Worm (Caenorhabditis elegans) whole organism, L4 larva: ENCODE measurements around the gene ZK180.8.

ENCODE experiments used
- D1046.2 ChIP-seq: fragments of 200-800 bp; sonication (Bioruptor generic); IDR thresholded peaks from 2 replicates; pipeline ENCODE4 v1.3.6; 2022; ENCODE audit warnings: missing genetic modification characterization, missing compliant biosample characterization
- F10B5.3 ChIP-seq: sonication (generic microtip); optimal IDR thresholded peaks from 2 replicates; lab custom pipeline; 2016; ENCODE audit warnings: mild to moderate bottlenecking, missing genetic modification characterization, missing compliant biosample characterization
- F49E8.2 ChIP-seq: sonication (generic microtip); optimal IDR thresholded peaks from 2 replicates; lab custom pipeline; 2016; ENCODE audit warnings: missing compliant biosample characterization, mild to moderate bottlenecking, missing genetic modification characterization, borderline replicate concordance
- T20F7.1 ChIP-seq: fragments of 200-800 bp; sonication (Bioruptor generic); optimal IDR thresholded peaks from 2 replicates; lab custom pipeline; 2018; ENCODE audit warnings: mild to moderate bottlenecking, missing genetic modification characterization, missing compliant biosample characterization
- Y48G9A.11 ChIP-seq: fragments of 200-800 bp; sonication (Bioruptor generic); IDR thresholded peaks from 2 replicates; pipeline ENCODE4 v1.3.6; 2022; ENCODE audit warnings: missing genetic modification reagents, missing genetic modification characterization, missing compliant biosample characterization
- Y75B8A.6 ChIP-seq: fragments of 200-800 bp; sonication (Bioruptor generic); IDR thresholded peaks from 2 replicates; pipeline ENCODE4 v1.3.6; 2022; ENCODE audit warnings: missing genetic modification reagents, missing genetic modification characterization, missing compliant biosample characterization
- ZK337.2 ChIP-seq: fragments of 200-800 bp; sonication (Bioruptor generic); IDR thresholded peaks from 2 replicates; pipeline ENCODE4 v1.3.6; 2022; ENCODE audit warnings: missing genetic modification reagents, missing genetic modification characterization, missing compliant biosample characterization
- aly-2 ChIP-seq: sonication (generic microtip); optimal IDR thresholded peaks from 2 replicates; lab custom pipeline; 2018; ENCODE audit warnings: missing biosample characterization, missing genetic modification characterization
- ama-1 ChIP-seq: fragments of 150-350 bp; optimal IDR thresholded peaks from 2 replicates; lab custom pipeline; 2014; ENCODE audit warnings: inconsistent platforms, mixed read lengths
- attf-4 ChIP-seq: sonication (generic microtip); optimal IDR thresholded peaks from 3 replicates; lab custom pipeline; 2017; ENCODE audit warnings: missing biosample characterization, missing genetic modification characterization
- ceh-20 ChIP-seq: fragments of 200-800 bp; sonication (Bioruptor generic); IDR thresholded peaks from 2 replicates; pipeline ENCODE4 v1.3.6; 2022; ENCODE audit warnings: missing genetic modification reagents, missing genetic modification characterization, missing compliant biosample characterization
- ceh-28 ChIP-seq: fragments of 150-350 bp; optimal IDR thresholded peaks from 2 replicates; lab custom pipeline; 2014; ENCODE audit warnings: missing biosample characterization, missing genetic modification reagents, missing genetic modification characterization
- ces-1 ChIP-seq: fragments of 150-350 bp; sonication (generic microtip); optimal IDR thresholded peaks from 4 replicates; lab custom pipeline; 2014; ENCODE audit warnings: missing biosample characterization, missing genetic modification reagents, missing genetic modification characterization
- cey-2 ChIP-seq: sonication (generic microtip); optimal IDR thresholded peaks from 3 replicates; lab custom pipeline; 2017; ENCODE audit warnings: missing genetic modification characterization, mild to moderate bottlenecking, missing compliant biosample characterization, antibody characterized with exemption, borderline replicate concordance; ENCODE audit not compliant: insufficient read depth
- ctbp-1 ChIP-seq: fragments of 200-800 bp; sonication (Bioruptor generic); IDR thresholded peaks from 2 replicates; pipeline ENCODE4 v1.3.6; 2022; ENCODE audit warnings: missing genetic modification reagents, missing genetic modification characterization, missing compliant biosample characterization
- daf-12 ChIP-seq: fragments of 150-350 bp; optimal IDR thresholded peaks from 2 replicates; lab custom pipeline; 2014; ENCODE audit warnings: missing biosample characterization, missing genetic modification reagents, missing genetic modification characterization
- daf-16 ChIP-seq, 3 experiments: sonication (generic microtip); optimal IDR thresholded peaks; 2 replicates each; lab custom pipeline; 2016 to 2017; ENCODE audit warnings: missing genetic modification characterization in 3 of 3, missing genetic modification reagents in 3 of 3, mild to moderate bottlenecking in 2 of 3, missing compliant biosample characterization in 2 of 3, missing biosample characterization in 1 of 3, moderate library complexity in 1 of 3
- daf-8 ChIP-seq: fragments of 200-800 bp; sonication (Bioruptor generic); IDR thresholded peaks from 2 replicates; pipeline ENCODE4 v1.3.6; 2022; ENCODE audit warnings: missing genetic modification characterization, missing compliant biosample characterization
- dmd-6 ChIP-seq: fragments of 200-800 bp; sonication (Bioruptor generic); IDR thresholded peaks from 2 replicates; pipeline ENCODE4 v1.3.6; 2022; ENCODE audit warnings: missing genetic modification reagents, missing genetic modification characterization, missing compliant biosample characterization
- dmd-8 ChIP-seq: fragments of 200-800 bp; sonication (Bioruptor generic); IDR thresholded peaks from 2 replicates; pipeline ENCODE4 v1.3.6; 2022; ENCODE audit warnings: missing genetic modification characterization, missing compliant biosample characterization
- duxl-1 ChIP-seq: sonication (generic microtip); optimal IDR thresholded peaks from 2 replicates; lab custom pipeline; 2016; ENCODE audit warnings: mild to moderate bottlenecking, missing genetic modification characterization, moderate library complexity, missing compliant biosample characterization; ENCODE audit not compliant: poor library complexity
- dve-1 ChIP-seq: sonication (generic microtip); optimal IDR thresholded peaks from 2 replicates; lab custom pipeline; 2017; ENCODE audit warnings: antibody characterized with exemption, mild to moderate bottlenecking, missing genetic modification characterization, missing compliant biosample characterization; ENCODE audit not compliant: insufficient read depth
- egl-27 ChIP-seq: sonication (generic microtip); optimal IDR thresholded peaks from 3 replicates; lab custom pipeline; 2017; ENCODE audit warnings: missing biosample characterization, missing genetic modification reagents, missing genetic modification characterization
- egl-43 ChIP-seq: fragments of 200-800 bp; sonication (Bioruptor generic); IDR thresholded peaks from 2 replicates; pipeline ENCODE4 v1.3.6; 2022; ENCODE audit warnings: missing genetic modification reagents, missing genetic modification characterization, missing compliant biosample characterization
- fos-1 ChIP-seq: fragments of 150-350 bp; optimal IDR thresholded peaks from 2 replicates; lab custom pipeline; 2014; ENCODE audit warnings: missing biosample characterization, missing genetic modification characterization
- hlh-11 ChIP-seq: fragments of 200-800 bp; sonication (Bioruptor generic); optimal IDR thresholded peaks from 2 replicates; lab custom pipeline; 2018; ENCODE audit warnings: mild to moderate bottlenecking, missing genetic modification characterization, missing compliant biosample characterization
- jun-1 ChIP-seq: fragments of 150-350 bp; optimal IDR thresholded peaks from 2 replicates; lab custom pipeline; 2014; ENCODE audit warnings: missing biosample characterization, missing genetic modification reagents, missing genetic modification characterization
- lin-1 ChIP-seq: fragments of 200-800 bp; sonication (Bioruptor generic); IDR thresholded peaks from 2 replicates; pipeline ENCODE4 v1.3.6; 2022; ENCODE audit warnings: missing genetic modification reagents, missing genetic modification characterization, missing compliant biosample characterization
- lin-13 ChIP-seq: fragments of 150-350 bp; optimal IDR thresholded peaks from 2 replicates; lab custom pipeline; 2014; ENCODE audit warnings: missing biosample characterization, missing genetic modification reagents, missing genetic modification characterization
- lin-29 ChIP-seq: fragments of 200-800 bp; sonication (Bioruptor generic); IDR thresholded peaks from 2 replicates; pipeline ENCODE4 v1.3.6; 2022; ENCODE audit warnings: missing genetic modification reagents, missing genetic modification characterization, missing compliant biosample characterization
- lir-3 ChIP-seq: sonication (generic microtip); optimal IDR thresholded peaks from 2 replicates; lab custom pipeline; 2016; ENCODE audit warnings: mild to moderate bottlenecking, missing genetic modification characterization, missing compliant biosample characterization
- madf-5 ChIP-seq, 2 experiments: fragments of 200-800 bp; sonication (Bioruptor generic); IDR thresholded peaks; 2 replicates each; pipeline ENCODE4 v1.3.6; 2022; ENCODE audit warnings: missing compliant biosample characterization in 2 of 2, missing genetic modification characterization in 2 of 2
- nhr-10 ChIP-seq: fragments of 150-350 bp; optimal IDR thresholded peaks from 2 replicates; lab custom pipeline; 2014; ENCODE audit warnings: missing biosample characterization, missing genetic modification characterization
- nhr-102 ChIP-seq: sonication (generic microtip); optimal IDR thresholded peaks from 2 replicates; lab custom pipeline; 2016; ENCODE audit warnings: mild to moderate bottlenecking, missing genetic modification characterization, moderate library complexity, missing compliant biosample characterization
- nhr-111 ChIP-seq: fragments of 200-800 bp; sonication (Bioruptor generic); optimal IDR thresholded peaks from 2 replicates; lab custom pipeline; 2018; ENCODE audit warnings: mild to moderate bottlenecking, missing genetic modification characterization, missing compliant biosample characterization
- nhr-237 ChIP-seq: sonication (generic microtip); optimal IDR thresholded peaks from 2 replicates; lab custom pipeline; 2017; ENCODE audit warnings: missing biosample characterization, missing genetic modification characterization
- nhr-25 ChIP-seq: sonication (generic microtip); optimal IDR thresholded peaks from 2 replicates; lab custom pipeline; 2017; ENCODE audit warnings: missing genetic modification characterization, mild to moderate bottlenecking, missing compliant biosample characterization, antibody characterized with exemption, moderate library complexity, borderline replicate concordance; ENCODE audit not compliant: insufficient read depth
- nhr-42 ChIP-seq: fragments of 200-800 bp; sonication (Bioruptor generic); IDR thresholded peaks from 2 replicates; pipeline ENCODE4 v1.3.6; 2022; ENCODE audit warnings: missing genetic modification characterization, missing compliant biosample characterization
- nhr-48 ChIP-seq: sonication (generic microtip); optimal IDR thresholded peaks from 2 replicates; lab custom pipeline; 2016; ENCODE audit warnings: mild to moderate bottlenecking, missing genetic modification characterization, missing compliant biosample characterization
- nhr-76 ChIP-seq: fragments of 150-350 bp; optimal IDR thresholded peaks from 2 replicates; lab custom pipeline; 2014; ENCODE audit warnings: missing biosample characterization, missing genetic modification characterization
- saeg-2 ChIP-seq: fragments of 200-800 bp; sonication (Bioruptor generic); IDR thresholded peaks from 2 replicates; pipeline ENCODE4 v1.3.6; 2022; ENCODE audit warnings: missing genetic modification reagents, missing genetic modification characterization, missing compliant biosample characterization
- set-16 ChIP-seq: fragments of 200-800 bp; sonication (Bioruptor generic); IDR thresholded peaks from 2 replicates; pipeline ENCODE4 v1.3.6; 2022; ENCODE audit warnings: missing genetic modification reagents, missing genetic modification characterization, missing compliant biosample characterization
- spr-3 ChIP-seq: fragments of 200-800 bp; sonication (Bioruptor generic); optimal IDR thresholded peaks from 2 replicates; lab custom pipeline; 2018; ENCODE audit warnings: mild to moderate bottlenecking, missing genetic modification characterization, missing compliant biosample characterization
- tag-97 ChIP-seq: fragments of 200-800 bp; sonication (Bioruptor generic); IDR thresholded peaks from 2 replicates; pipeline ENCODE4 v1.3.6; 2022; ENCODE audit warnings: missing genetic modification characterization, missing compliant biosample characterization
- unc-62 ChIP-seq, 3 experiments: fragments of 150-350 bp in 1 of 3; sonication (generic microtip); optimal IDR thresholded peaks in 2 of 3; peaks in 1 of 3; 1 replicate in 1 of 3; 2 replicates in 2 of 3; lab custom pipeline; 2014 to 2017; ENCODE audit warnings: missing biosample characterization in 3 of 3, missing genetic modification characterization in 3 of 3, missing genetic modification reagents in 3 of 3, missing genotype in 1 of 3
- zip-11 ChIP-seq: fragments of 200-800 bp; sonication (Bioruptor generic); IDR thresholded peaks from 2 replicates; pipeline ENCODE4 v1.3.6; 2022; ENCODE audit warnings: missing genetic modification characterization, missing compliant biosample characterization
- zip-2 ChIP-seq: fragments of 150-350 bp; optimal IDR thresholded peaks from 2 replicates; lab custom pipeline; 2014; ENCODE audit warnings: missing biosample characterization, missing genetic modification characterization
- ztf-11 ChIP-seq: fragments of 150-350 bp; optimal IDR thresholded peaks from 2 replicates; lab custom pipeline; 2014; ENCODE audit warnings: missing biosample characterization, missing genetic modification characterization

Gene ZK180.8

DNA sequence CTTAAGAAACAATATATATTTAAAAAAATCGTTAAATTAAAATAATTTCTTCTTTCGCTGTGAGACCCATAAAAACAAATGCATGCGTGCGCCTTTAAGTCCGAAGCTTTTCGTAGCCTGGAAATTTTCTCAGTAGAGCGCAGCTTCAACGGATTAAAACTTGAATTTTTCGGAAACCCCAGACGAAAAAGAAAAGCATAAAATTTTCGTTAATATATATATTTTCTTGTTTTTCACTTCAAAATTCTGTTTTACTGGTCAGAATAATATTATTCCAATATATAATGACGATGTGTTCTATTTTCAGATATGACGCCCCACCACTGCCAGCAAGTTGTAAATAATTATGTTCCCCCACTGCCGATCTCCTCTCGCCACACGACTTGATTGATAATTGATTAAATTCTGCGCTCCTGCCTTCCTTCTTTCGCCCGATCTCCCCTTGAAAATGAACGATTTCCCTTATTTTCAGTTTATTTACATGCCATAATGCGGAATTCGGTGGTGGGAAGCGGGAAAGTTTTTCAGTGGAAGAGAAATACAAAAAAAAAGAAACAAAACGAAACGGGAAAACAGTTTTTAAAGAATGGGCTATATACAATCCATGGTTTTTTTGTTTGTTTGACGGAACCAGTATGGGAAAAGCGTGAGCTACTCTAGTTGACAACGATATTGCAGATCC, 43.3 kb downstream of the ZK180.8 start:
- TF ChIP-seq dve-1 (no peak), ces-1 (GFP tag; lab: Kevin White, UChicago) (no peak), zip-2 (tag; lab: Kevin White, UChicago) (peak; percentile 29), ztf-11 (tag; lab: Kevin White, UChicago) (no peak), unc-62 (GFP tag; optimal IDR thresholded peaks at IDR 0.05 in 1 of 2; lab: Kevin White, UChicago) (peak in 1 of 2 experiments; percentile 63), unc-62 (tag; optimal IDR thresholded peaks at IDR 0.05; lab: Kevin White, UChicago) (no peak), nhr-25 (tag; lab: Kevin White, UChicago) (no peak), egl-43 (0 out of 2 replicates have a peak, but pooled peaks have one; percentile 28), daf-16 (GFP tag; optimal IDR thresholded peaks at IDR 0.05; lab: Kevin White, UChicago) (peak in 1 of 2 experiments; percentile 61), daf-16 (tag; optimal IDR thresholded peaks at IDR 0.05; lab: Kevin White, UChicago) (peak; percentile 77), ceh-20 (no peak), ctbp-1 (GFP tag; lab: Robert Waterston, UW) (0 out of 2 replicates have a peak, but pooled peaks have one; percentile 48), nhr-76 (tag; lab: Kevin White, UChicago) (no peak), jun-1 (tag; lab: Kevin White, UChicago) (no peak), madf-5 (GFP tag; IDR thresholded peaks at IDR 0.05; lab: Robert Waterston, UW) (0 out of 4 replicates have a peak, but pooled peaks of 1 of the 2 experiments have one; percentile 7), F49E8.2 (tag; lab: Kevin White, UChicago) (no peak), cey-2 (tag; lab: Kevin White, UChicago) (no peak), attf-4 (tag; lab: Kevin White, UChicago) (no peak), egl-27 (tag; lab: Kevin White, UChicago) (no peak), nhr-42 (GFP tag; lab: Robert Waterston, UW) (0 out of 2 replicates have a peak, but pooled peaks have one; percentile 6), Y48G9A.11 (GFP tag; lab: Robert Waterston, UW) (no peak), ZK337.2 (GFP tag; lab: Robert Waterston, UW) (0 out of 2 replicates have a peak, but pooled peaks have one; percentile 22), nhr-111 (GFP tag; lab: Kevin White, UChicago) (no peak), lin-29 (no peak), hlh-11 (tag; lab: Kevin White, UChicago) (peak; percentile 49), Y75B8A.6 (GFP tag; lab: Robert Waterston, UW) (peak; percentile 3; the same call in 1 of the 2 replicates), nhr-102 (peak; percentile 60), lir-3 (tag; lab: Kevin White, UChicago) (no peak), dmd-6 (GFP tag; lab: Robert Waterston, UW) (no peak; the same call in 1 of the 2 replicates), zip-11 (GFP tag; lab: Robert Waterston, UW) (no peak), ceh-28 (tag; lab: Kevin White, UChicago) (no peak), saeg-2 (GFP tag; lab: Robert Waterston, UW) (no peak), dmd-8 (0 out of 2 replicates have a peak, but pooled peaks have one; percentile 30), lin-13 (no peak), nhr-10 (no peak), nhr-237 (no peak), aly-2 (tag; lab: Kevin White, UChicago) (no peak), daf-8 (GFP tag; lab: Robert Waterston, UW) (no peak), ama-1 (lab: Kevin White, UChicago) (peak; percentile 99), tag-97 (no peak), duxl-1 (tag; lab: Kevin White, UChicago) (no peak), nhr-48 (tag; lab: Kevin White, UChicago) (peak; percentile 51), lin-1 (GFP tag; lab: Robert Waterston, UW) (peak; percentile 59; the same call in 1 of the 2 replicates), spr-3 (GFP tag; lab: Kevin White, UChicago) (no peak), daf-12 (tag; lab: Kevin White, UChicago) (no peak), set-16 (GFP tag; lab: Robert Waterston, UW) (no peak), T20F7.1 (GFP tag; lab: Kevin White, UChicago) (no peak), fos-1 (no peak), F10B5.3 (tag; lab: Kevin White, UChicago) (no peak), D1046.2 (GFP tag; lab: Robert Waterston, UW) (no peak)
